Worm (Caenorhabditis elegans): Measurements from ENCODE around the gene clec-185.

DNA sequence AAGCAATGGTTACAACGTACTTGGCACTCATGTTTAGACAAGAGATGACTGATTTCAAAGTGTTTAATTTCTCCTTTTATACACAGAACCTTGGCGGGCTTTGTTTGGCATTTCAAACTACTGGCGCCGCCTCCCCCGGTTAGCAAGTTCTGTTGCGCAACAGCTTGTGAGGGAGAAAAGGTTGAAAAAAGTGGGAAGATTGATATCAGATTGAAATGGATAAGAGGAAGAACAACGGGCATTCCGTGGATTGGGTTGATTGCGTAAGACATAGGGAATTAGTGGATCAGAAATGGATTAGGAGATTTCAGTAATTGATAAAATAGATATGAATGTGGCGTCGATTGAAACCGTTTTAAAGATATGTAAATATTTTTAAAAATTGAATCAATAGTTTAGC is 10.0 kb upstream of the clec-185 start, which contains the start of gene col-130:
- no peak for TF ChIP-seq sea-1 (GFP tag; conservative IDR thresholded peaks at IDR 0.05)
- TF ChIP-seq tbx-11 (GFP tag; IDR thresholded peaks at IDR 0.05), result no peak
- TF ChIP-seq aly-1 (tag; optimal IDR thresholded peaks at IDR 0.05), result no peak
- no peak for TF ChIP-seq flt-1 (GFP tag; IDR thresholded peaks at IDR 0.05)
- TF ChIP-seq pes-1 (GFP tag; IDR thresholded peaks at IDR 0.05), result no peak
- no peak for TF ChIP-seq ama-1 (optimal IDR thresholded peaks at IDR 0.05)
- TF ChIP-seq tbx-37 (GFP tag; conservative IDR thresholded peaks at IDR 0.05), result no peak
- TF ChIP-seq hmg-4 (GFP tag; optimal IDR thresholded peaks at IDR 0.05), result no peak
- TF ChIP-seq ceh-36 (tag; optimal IDR thresholded peaks at IDR 0.05), result no peak
- TF ChIP-seq F13C5.2 (tag; optimal IDR thresholded peaks at IDR 0.05), result no peak
- TF ChIP-seq scrt-1 (GFP tag; IDR thresholded peaks at IDR 0.05), result no peak

Measured in whole organism, early embryonic.